Worm (Caenorhabditis elegans) whole organism, L3 larva: Measurements from ENCODE around the gene F58D12.1.

Source experiments
- R02D3.7 ChIP-seq: fragments of 150-350 bp; optimal IDR thresholded peaks from 2 replicates; lab custom pipeline; 2014; ENCODE audit warnings: missing biosample characterization, missing genetic modification characterization
- ZK546.5 ChIP-seq: sonication (generic microtip); optimal IDR thresholded peaks from 2 replicates; lab custom pipeline; 2017; ENCODE audit warnings: missing biosample characterization, missing genetic modification characterization
- aly-2 ChIP-seq: fragments of 150-350 bp; optimal IDR thresholded peaks from 2 replicates; lab custom pipeline; 2014; ENCODE audit warnings: missing biosample characterization, missing genetic modification characterization
- ama-1 ChIP-seq: fragments of 150-350 bp; optimal IDR thresholded peaks from 2 replicates; lab custom pipeline; 2018
- ceh-16 ChIP-seq: sonication (generic microtip); optimal IDR thresholded peaks from 2 replicates; lab custom pipeline; 2017; ENCODE audit warnings: missing biosample characterization, missing genetic modification characterization
- ceh-28 ChIP-seq: fragments of 150-350 bp; optimal IDR thresholded peaks from 2 replicates; lab custom pipeline; 2014; ENCODE audit warnings: missing biosample characterization, missing genetic modification reagents, missing genetic modification characterization
- ceh-82 ChIP-seq: fragments of 150-350 bp; optimal IDR thresholded peaks from 2 replicates; lab custom pipeline; 2014; ENCODE audit warnings: missing biosample characterization, missing genetic modification characterization
- ceh-9 ChIP-seq: sonication (generic microtip); optimal IDR thresholded peaks from 2 replicates; lab custom pipeline; 2018; ENCODE audit warnings: missing biosample characterization, missing genetic modification characterization
- daf-12 ChIP-seq: fragments of 150-350 bp; optimal IDR thresholded peaks from 2 replicates; lab custom pipeline; 2014; ENCODE audit warnings: missing biosample characterization, missing genetic modification reagents, missing genetic modification characterization
- egl-27 ChIP-seq: sonication (generic microtip); optimal IDR thresholded peaks from 4 replicates; lab custom pipeline; 2017; ENCODE audit warnings: missing biosample characterization, missing genetic modification reagents, missing genetic modification characterization
- egl-5 ChIP-seq: fragments of 150-350 bp; optimal IDR thresholded peaks from 2 replicates; lab custom pipeline; 2017; ENCODE audit warnings: missing biosample characterization, missing genetic modification reagents, missing genetic modification characterization, inconsistent platforms
- elt-1 ChIP-seq: fragments of 150-350 bp; optimal IDR thresholded peaks from 2 replicates; lab custom pipeline; 2014; ENCODE audit warnings: missing biosample characterization, missing genetic modification characterization
- elt-2 ChIP-seq: sonication (generic microtip); optimal IDR thresholded peaks from 2 replicates; lab custom pipeline; 2016; ENCODE audit warnings: missing genetic modification reagents, mild to moderate bottlenecking, missing genetic modification characterization, missing compliant biosample characterization
- elt-3 ChIP-seq, 3 experiments: fragments of 150-350 bp in 1 of 3; sonication (generic microtip) in 2 of 3; optimal IDR thresholded peaks; 2 replicates in 2 of 3; 4 replicates in 1 of 3; lab custom pipeline; 2014 to 2017; ENCODE audit warnings: missing biosample characterization in 3 of 3, missing genetic modification characterization in 3 of 3
- eor-1 ChIP-seq, 2 experiments: fragments of 150-350 bp; optimal IDR thresholded peaks; 2 replicates each; lab custom pipeline; 2014 to 2018; ENCODE audit warnings: missing biosample characterization in 2 of 2, missing genetic modification characterization in 2 of 2
- fkh-10 ChIP-seq: sonication (generic microtip); optimal IDR thresholded peaks from 2 replicates; lab custom pipeline; 2017; ENCODE audit warnings: missing biosample characterization, missing genetic modification reagents, missing genetic modification characterization
- fkh-2 ChIP-seq: fragments of 150-350 bp; optimal IDR thresholded peaks from 2 replicates; lab custom pipeline; 2014; ENCODE audit warnings: missing biosample characterization, missing genetic modification reagents, missing genetic modification characterization
- fos-1 ChIP-seq: fragments of 150-350 bp; optimal IDR thresholded peaks from 2 replicates; lab custom pipeline; 2014; ENCODE audit warnings: missing biosample characterization, missing genetic modification characterization
- hmg-11 ChIP-seq: sonication (generic microtip); optimal IDR thresholded peaks from 2 replicates; lab custom pipeline; 2016; ENCODE audit warnings: missing genetic modification characterization, missing compliant biosample characterization
- jun-1 ChIP-seq: fragments of 150-350 bp; optimal IDR thresholded peaks from 2 replicates; lab custom pipeline; 2014; ENCODE audit warnings: missing biosample characterization, missing genetic modification reagents, missing genetic modification characterization
- lin-15B ChIP-seq: fragments of 150-350 bp; optimal IDR thresholded peaks from 2 replicates; lab custom pipeline; 2014; ENCODE audit warnings: missing biosample characterization, missing genetic modification characterization
- lin-39 ChIP-seq: fragments of 150-350 bp; optimal IDR thresholded peaks from 2 replicates; lab custom pipeline; 2018; ENCODE audit warnings: missing biosample characterization, missing genetic modification reagents, missing genetic modification characterization
- lsy-12 ChIP-seq: sonication (generic microtip); optimal IDR thresholded peaks from 2 replicates; lab custom pipeline; 2016; ENCODE audit warnings: mild to moderate bottlenecking, missing genetic modification characterization, missing compliant biosample characterization
- mdl-1 ChIP-seq: fragments of 150-350 bp; optimal IDR thresholded peaks from 2 replicates; lab custom pipeline; 2014; ENCODE audit warnings: missing biosample characterization, missing genetic modification characterization
- mml-1 ChIP-seq: fragments of 150-350 bp; sonication (generic microtip); optimal IDR thresholded peaks from 3 replicates; lab custom pipeline; 2014; ENCODE audit warnings: missing biosample characterization, missing genetic modification characterization
- nfya-1 ChIP-seq: sonication (generic microtip); optimal IDR thresholded peaks from 2 replicates; lab custom pipeline; 2017; ENCODE audit warnings: missing genetic modification characterization, mild to moderate bottlenecking, missing compliant biosample characterization, antibody characterized with exemption, moderate library complexity; ENCODE audit not compliant: insufficient read depth
- nhr-11 ChIP-seq: fragments of 150-350 bp; optimal IDR thresholded peaks from 2 replicates; lab custom pipeline; 2014; ENCODE audit warnings: missing biosample characterization, missing genetic modification characterization
- nhr-12 ChIP-seq: fragments of 150-350 bp; optimal IDR thresholded peaks from 2 replicates; lab custom pipeline; 2014; ENCODE audit warnings: missing biosample characterization, missing genetic modification characterization
- nhr-23 ChIP-seq: fragments of 150-350 bp; optimal IDR thresholded peaks from 2 replicates; lab custom pipeline; 2014; ENCODE audit warnings: missing biosample characterization, missing genetic modification reagents, missing genetic modification characterization
- nhr-25 ChIP-seq: sonication (generic microtip); optimal IDR thresholded peaks from 2 replicates; lab custom pipeline; 2017; ENCODE audit warnings: missing biosample characterization, missing genetic modification characterization
- nhr-28 ChIP-seq: fragments of 150-350 bp; optimal IDR thresholded peaks from 2 replicates; lab custom pipeline; 2014; ENCODE audit warnings: missing biosample characterization, missing genetic modification characterization
- nhr-43 ChIP-seq: sonication (generic microtip); optimal IDR thresholded peaks from 2 replicates; lab custom pipeline; 2016; ENCODE audit warnings: mild to moderate bottlenecking, missing genetic modification characterization, missing compliant biosample characterization; ENCODE audit not compliant: poor library complexity, severe bottlenecking
- nhr-67 ChIP-seq: fragments of 150-350 bp; optimal IDR thresholded peaks from 2 replicates; lab custom pipeline; 2014; ENCODE audit warnings: missing biosample characterization, missing genetic modification characterization
- nhr-76 ChIP-seq: fragments of 150-350 bp; sonication (generic microtip); optimal IDR thresholded peaks from 5 replicates; lab custom pipeline; 2014; ENCODE audit warnings: missing biosample characterization, missing genetic modification characterization
- pha-4 ChIP-seq: fragments of 150-350 bp; optimal IDR thresholded peaks from 2 replicates; lab custom pipeline; 2014; ENCODE audit warnings: missing biosample characterization, missing genetic modification reagents, missing genetic modification characterization
- pqm-1 ChIP-seq: fragments of 150-350 bp; optimal IDR thresholded peaks from 2 replicates; lab custom pipeline; 2017; ENCODE audit warnings: missing biosample characterization, missing genetic modification characterization, inconsistent platforms
- sea-2 ChIP-seq: fragments of 150-350 bp; sonication (generic microtip); optimal IDR thresholded peaks from 4 replicates; lab custom pipeline; 2014; ENCODE audit warnings: missing biosample characterization, missing genetic modification reagents, missing genetic modification characterization
- skn-1 ChIP-seq: fragments of 150-350 bp; optimal IDR thresholded peaks from 2 replicates; lab custom pipeline; 2014; ENCODE audit warnings: missing biosample characterization, missing genetic modification characterization
- snpc-4 ChIP-seq: fragments of 150-350 bp; optimal IDR thresholded peaks from 2 replicates; lab custom pipeline; 2014; ENCODE audit warnings: missing biosample characterization, missing genetic modification characterization
- tbx-2 ChIP-seq: sonication (generic microtip); optimal IDR thresholded peaks from 2 replicates; lab custom pipeline; 2016; ENCODE audit warnings: mild to moderate bottlenecking, missing genetic modification characterization, missing compliant biosample characterization
- unc-39 ChIP-seq: sonication (generic microtip); optimal IDR thresholded peaks from 4 replicates; lab custom pipeline; 2017; ENCODE audit warnings: missing biosample characterization, missing genetic modification characterization
- unc-62 ChIP-seq: fragments of 150-350 bp; sonication (generic microtip); optimal IDR thresholded peaks from 4 replicates; lab custom pipeline; 2014; ENCODE audit warnings: missing biosample characterization, missing genetic modification reagents, missing genetic modification characterization
- zag-1 ChIP-seq: fragments of 150-350 bp; optimal IDR thresholded peaks from 2 replicates; lab custom pipeline; 2014; ENCODE audit warnings: missing biosample characterization, missing genetic modification characterization
- ztf-11 ChIP-seq: fragments of 150-350 bp; optimal IDR thresholded peaks from 2 replicates; lab custom pipeline; 2014; ENCODE audit warnings: missing biosample characterization, missing genetic modification characterization
- ztf-4 ChIP-seq: fragments of 150-350 bp; optimal IDR thresholded peaks from 2 replicates; lab custom pipeline; 2014; ENCODE audit warnings: missing biosample characterization, missing genetic modification characterization

Gene F58D12.1

ce11 chrV:14008353-14008859 lies 41.0 kb upstream of the F58D12.1 start (continued):
- TF ChIP-seq nhr-67 (no peak), mdl-1 (tag; lab: Kevin White, UChicago) (no peak), egl-27 (tag; lab: Kevin White, UChicago) (no peak), pqm-1 (tag; lab: Kevin White, UChicago) (no peak)

- TF ChIP-seq nfya-1: no peak
- no peak for TF ChIP-seq tbx-2 (tag; lab: Kevin White, UChicago)
- no peak for TF ChIP-seq sea-2 (GFP tag; lab: Kevin White, UChicago)
- TF ChIP-seq unc-62 (GFP tag; lab: Kevin White, UChicago): no peak
- no peak for TF ChIP-seq ceh-9 (tag; lab: Kevin White, UChicago)
- no peak for TF ChIP-seq egl-5 (tag; lab: Kevin White, UChicago)
- TF ChIP-seq mdl-1 (tag; lab: Kevin White, UChicago): no peak
- no peak for TF ChIP-seq nhr-76 (tag; lab: Kevin White, UChicago)
- TF ChIP-seq zag-1 (tag; lab: Kevin White, UChicago): no peak
- no peak for TF ChIP-seq lin-15B (tag; lab: Kevin White, UChicago)
- no peak for TF ChIP-seq nhr-11 (tag; lab: Kevin White, UChicago)
- TF ChIP-seq ztf-4 (tag; lab: Kevin White, UChicago): no peak
- TF ChIP-seq lin-39 (tag; lab: Kevin White, UChicago): no peak
- TF ChIP-seq pqm-1 (tag; lab: Kevin White, UChicago): no peak
- no peak for TF ChIP-seq fkh-2 (tag; lab: Kevin White, UChicago)
Measured at ce11 chrV:14010021-14010420, 39.4 kb upstream of the F58D12.1 start.

ce11 chrV:14011427-14011826 lies 37.9 kb upstream of the F58D12.1 start:
- TF ChIP-seq mml-1 (no peak), unc-39 (tag; lab: Kevin White, UChicago) (no peak)

- TF ChIP-seq nhr-67 (no peak), hmg-11 (tag; lab: Kevin White, UChicago) (peak; percentile 73), fkh-10 (peak; percentile 21), ceh-28 (peak; percentile 70), skn-1 (tag; lab: Kevin White, UChicago) (peak; percentile 62), elt-1 (tag; lab: Kevin White, UChicago) (no peak), tbx-2 (tag; lab: Kevin White, UChicago) (no peak), nhr-12 (tag; lab: Kevin White, UChicago) (no peak), aly-2 (tag; lab: Kevin White, UChicago) (no peak), elt-3 (tag; optimal IDR thresholded peaks at IDR 0.05; lab: Kevin White, UChicago) (no peak), fos-1 (tag; lab: Kevin White, UChicago) (no peak), sea-2 (GFP tag; lab: Kevin White, UChicago) (no peak), lin-15B (tag; lab: Kevin White, UChicago) (peak; percentile 80), nhr-28 (tag; lab: Kevin White, UChicago) (no peak), ztf-11 (tag; lab: Kevin White, UChicago) (no peak), ceh-16 (tag; lab: Kevin White, UChicago) (no peak), nfya-1 (peak; percentile 78), jun-1 (tag; lab: Kevin White, UChicago) (peak; percentile 28), pqm-1 (tag; lab: Kevin White, UChicago) (peak; percentile 20), lin-39 (tag; lab: Kevin White, UChicago) (peak; percentile 93), R02D3.7 (peak; percentile 28), mml-1 (no peak), egl-5 (tag; lab: Kevin White, UChicago) (peak; percentile 42), nhr-25 (tag; lab: Kevin White, UChicago) (peak; percentile 57), pha-4 (tag; lab: Kevin White, UChicago) (peak; percentile 79), ceh-9 (tag; lab: Kevin White, UChicago) (no peak), nhr-43 (peak; percentile 33), ama-1 (peak; percentile 58), zag-1 (tag; lab: Kevin White, UChicago) (no peak), daf-12 (tag; lab: Kevin White, UChicago) (no peak), ZK546.5 (tag; lab: Kevin White, UChicago) (no peak), nhr-11 (tag; lab: Kevin White, UChicago) (peak; percentile 13), snpc-4 (peak; percentile 80), fkh-2 (tag; lab: Kevin White, UChicago) (no peak), eor-1 (tag; optimal IDR thresholded peaks at IDR 0.05; lab: Kevin White, UChicago) (no peak), unc-62 (GFP tag; lab: Kevin White, UChicago) (no peak), ceh-82 (tag; lab: Kevin White, UChicago) (no peak), nhr-23 (tag; lab: Kevin White, UChicago) (peak; percentile 77), nhr-76 (tag; lab: Kevin White, UChicago) (no peak), elt-2 (tag; lab: Kevin White, UChicago) (peak; percentile 55), lsy-12 (tag; lab: Kevin White, UChicago) (peak; percentile 32)
Measured at ce11 chrV:14012002-14012554, 37.3 kb upstream of the F58D12.1 start, which contains the start of the genes ddx-17 and aip-1. Gene ddx-17, minus strand, starts transcription at chrV:14012052. Gene aip-1, plus strand, starts transcription at chrV:14012333.
